Worm (Caenorhabditis elegans) whole organism, mixed stage, embryonic: ENCODE data around the gene lgc-15.

Experiments used
- bed-3 ChIP-seq: fragments of 200-800 bp; sonication (Bioruptor generic); optimal IDR thresholded peaks from 3 replicates; lab custom pipeline; 2018; ENCODE audit warnings: mild to moderate bottlenecking, missing genetic modification characterization, moderate library complexity, missing compliant biosample characterization
- blmp-1 ChIP-seq: fragments of 150-350 bp; optimal IDR thresholded peaks from 2 replicates; lab custom pipeline; 2014; ENCODE audit warnings: missing biosample characterization, missing genetic modification characterization
- flh-1 ChIP-seq: fragments of 200-800 bp; sonication (Bioruptor generic); optimal IDR thresholded peaks from 2 replicates; lab custom pipeline; 2018; ENCODE audit warnings: mild to moderate bottlenecking, missing genetic modification characterization, moderate library complexity, missing compliant biosample characterization
- lin-13 ChIP-seq: fragments of 150-350 bp; optimal IDR thresholded peaks from 2 replicates; lab custom pipeline; 2014; ENCODE audit warnings: missing biosample characterization, missing genetic modification characterization
- mep-1 ChIP-seq: fragments of 150-350 bp; optimal IDR thresholded peaks from 2 replicates; lab custom pipeline; 2017; ENCODE audit warnings: missing biosample characterization, missing genetic modification reagents, missing genetic modification characterization, inconsistent platforms
- nhr-237 ChIP-seq: fragments of 150-350 bp; optimal IDR thresholded peaks from 2 replicates; lab custom pipeline; 2014; ENCODE audit warnings: missing biosample characterization, missing genetic modification characterization
- sptf-1 ChIP-seq: sonication (generic microtip); optimal IDR thresholded peaks from 2 replicates; lab custom pipeline; 2017; ENCODE audit warnings: mild to moderate bottlenecking, missing genetic modification characterization, moderate library complexity, missing compliant biosample characterization
- tbx-8 ChIP-seq: fragments of 200-800 bp; sonication (Bioruptor generic); optimal IDR thresholded peaks from 2 replicates; lab custom pipeline; 2018; ENCODE audit warnings: mild to moderate bottlenecking, missing genetic modification characterization, moderate library complexity, missing compliant biosample characterization
- unc-39 ChIP-seq: fragments of 150-350 bp; optimal IDR thresholded peaks from 2 replicates; lab custom pipeline; 2014; ENCODE audit warnings: missing biosample characterization, missing genetic modification characterization
- unc-62 ChIP-seq: fragments of 150-350 bp; optimal IDR thresholded peaks from 2 replicates; lab custom pipeline; 2014; ENCODE audit warnings: missing biosample characterization, missing genetic modification reagents, missing genetic modification characterization
- ztf-11 ChIP-seq: fragments of 150-350 bp; optimal IDR thresholded peaks from 2 replicates; lab custom pipeline; 2014; ENCODE audit warnings: missing biosample characterization, missing genetic modification characterization

- TF ChIP-seq unc-39 (tag; lab: Kevin White, UChicago): no peak
- no peak for TF ChIP-seq ztf-11 (tag; lab: Kevin White, UChicago)
- no peak for TF ChIP-seq lin-13 (tag; lab: Kevin White, UChicago)
- TF ChIP-seq mep-1 (tag; lab: Kevin White, UChicago): no peak
- no peak for TF ChIP-seq tbx-8 (GFP tag; lab: Kevin White, UChicago)
- TF ChIP-seq flh-1 (GFP tag; lab: Kevin White, UChicago): no peak
- no peak for TF ChIP-seq nhr-237 (tag; lab: Kevin White, UChicago)
- TF ChIP-seq bed-3 (GFP tag; lab: Kevin White, UChicago): no peak
- TF ChIP-seq blmp-1: no peak
- no peak for TF ChIP-seq unc-62
- no peak for TF ChIP-seq sptf-1
Measured at ce11 chrX:12105458-12105857, 8.7 kb upstream of the lgc-15 start.
